Worm (Caenorhabditis elegans) whole organism, L3 larva: Measurements from ENCODE around the gene amt-1.

ENCODE experiments used
- ama-1 ChIP-seq: fragments of 150-350 bp; optimal IDR thresholded peaks from 2 replicates; lab custom pipeline; 2018
- nfya-1 ChIP-seq: sonication (generic microtip); optimal IDR thresholded peaks from 2 replicates; lab custom pipeline; 2017; ENCODE audit warnings: missing genetic modification characterization, mild to moderate bottlenecking, missing compliant biosample characterization, antibody characterized with exemption, moderate library complexity; ENCODE audit not compliant: insufficient read depth
- nhr-76 ChIP-seq: fragments of 150-350 bp; sonication (generic microtip); optimal IDR thresholded peaks from 5 replicates; lab custom pipeline; 2014; ENCODE audit warnings: missing biosample characterization, missing genetic modification characterization
- unc-39 ChIP-seq: sonication (generic microtip); optimal IDR thresholded peaks from 4 replicates; lab custom pipeline; 2017; ENCODE audit warnings: missing biosample characterization, missing genetic modification characterization

ce11 chrX:4526412-4526811 lies 44.8 kb upstream of the amt-1 start:
- no peak for TF ChIP-seq unc-39
- no peak for TF ChIP-seq nfya-1 (tag; lab: Kevin White, UChicago)
- TF ChIP-seq nhr-76 (tag; lab: Kevin White, UChicago), result no peak
- peak; percentile 36 for TF ChIP-seq ama-1 (lab: Kevin White, UChicago)
